Worm (Caenorhabditis elegans) whole organism, L1 larva: ENCODE measurements around the gene Y75B8A.18.
"Not testable (repeated sequence)": the region's sequence is repeated elsewhere in the genome, so short reads cannot be mapped to it uniquely, and the experiment has no call there.

Experiments
- F16B12.6 ChIP-seq: fragments of 150-350 bp; optimal IDR thresholded peaks from 2 replicates; lab custom pipeline; 2014; ENCODE audit warnings: missing biosample characterization, missing genetic modification characterization
- blmp-1 ChIP-seq: fragments of 150-350 bp; optimal IDR thresholded peaks from 2 replicates; lab custom pipeline; 2014; ENCODE audit warnings: missing biosample characterization, missing genetic modification characterization
- efl-1 ChIP-seq, 4 experiments: fragments of 150-350 bp; optimal IDR thresholded peaks in 3 of 4; peaks in 1 of 4; 1 replicate in 1 of 4; 2 replicates in 3 of 4; lab custom pipeline; 2014; ENCODE audit warnings: missing biosample characterization in 2 of 4, missing genetic modification characterization in 2 of 4, missing genetic modification reagents in 2 of 4
- grh-1 ChIP-seq: fragments of 200-800 bp; sonication (Bioruptor generic); IDR thresholded peaks from 2 replicates; pipeline ENCODE4 v1.3.6; 2022; ENCODE audit warnings: missing genetic modification reagents, missing genetic modification characterization, missing compliant biosample characterization
- hlh-17 ChIP-seq: fragments of 200-800 bp; sonication (Bioruptor generic); optimal IDR thresholded peaks from 2 replicates; lab custom pipeline; 2018; ENCODE audit warnings: missing genetic modification characterization, mild to moderate bottlenecking, missing compliant biosample characterization, moderate library complexity, borderline replicate concordance
- hpl-2 ChIP-seq: fragments of 150-350 bp; optimal IDR thresholded peaks from 2 replicates; lab custom pipeline; 2014; ENCODE audit warnings: missing biosample characterization, missing genetic modification reagents, missing genetic modification characterization
- lin-14 ChIP-seq: fragments of 200-800 bp; sonication (Bioruptor generic); optimal IDR thresholded peaks from 2 replicates; lab custom pipeline; 2018; ENCODE audit warnings: mild to moderate bottlenecking, missing genetic modification characterization, moderate library complexity, missing compliant biosample characterization
- lin-35 ChIP-seq, 2 experiments: fragments of 150-350 bp; optimal IDR thresholded peaks; 2 replicates each; lab custom pipeline; 2014; ENCODE audit warnings: missing biosample characterization in 2 of 2, missing genetic modification characterization in 2 of 2, missing genetic modification reagents in 2 of 2
- mab-9 ChIP-seq: fragments of 200-800 bp; sonication (Bioruptor generic); IDR thresholded peaks from 2 replicates; pipeline ENCODE4 v1.3.6; 2022; ENCODE audit warnings: missing genetic modification reagents, missing genetic modification characterization, missing compliant biosample characterization
- mdl-1 ChIP-seq, 2 experiments: fragments of 150-350 bp; optimal IDR thresholded peaks; 2 replicates each; lab custom pipeline; 2014 to 2017; ENCODE audit warnings: missing biosample characterization in 2 of 2, missing genetic modification characterization in 2 of 2, inconsistent platforms in 1 of 2
- mep-1 ChIP-seq: fragments of 150-350 bp; optimal IDR thresholded peaks from 2 replicates; lab custom pipeline; 2014; ENCODE audit warnings: missing biosample characterization, missing genetic modification characterization
- nhr-19 ChIP-seq: fragments of 200-800 bp; sonication (Bioruptor generic); conservative IDR thresholded peaks from 2 replicates; pipeline ENCODE4 v1.3.6; 2022; ENCODE audit warnings: missing genetic modification characterization, missing compliant biosample characterization
- nhr-20 ChIP-seq: sonication (generic microtip); optimal IDR thresholded peaks from 2 replicates; lab custom pipeline; 2016; ENCODE audit warnings: mild to moderate bottlenecking, missing genetic modification characterization, missing compliant biosample characterization
- nhr-237 ChIP-seq: fragments of 150-350 bp; optimal IDR thresholded peaks from 2 replicates; lab custom pipeline; 2014; ENCODE audit warnings: missing biosample characterization, missing genetic modification characterization
- nhr-71 ChIP-seq: sonication (generic microtip); optimal IDR thresholded peaks from 2 replicates; lab custom pipeline; 2016; ENCODE audit warnings: mild to moderate bottlenecking, missing genetic modification characterization, moderate library complexity, missing compliant biosample characterization
- nhr-77 ChIP-seq: fragments of 150-350 bp; optimal IDR thresholded peaks from 2 replicates; lab custom pipeline; 2014; ENCODE audit warnings: missing biosample characterization, missing genetic modification characterization
- nhr-85 ChIP-seq: sonication (generic microtip); peaks from one replicate; lab custom pipeline; 2016; ENCODE audit warnings: missing genetic modification characterization, inconsistent platforms, missing compliant biosample characterization
- nhr-90 ChIP-seq: sonication (generic microtip); optimal IDR thresholded peaks from 2 replicates; lab custom pipeline; 2016; ENCODE audit warnings: mild to moderate bottlenecking, missing genetic modification characterization, missing compliant biosample characterization; ENCODE audit not compliant: poor library complexity
- rnt-1 ChIP-seq: sonication (generic microtip); optimal IDR thresholded peaks from 2 replicates; lab custom pipeline; 2016; ENCODE audit warnings: mild to moderate bottlenecking, missing genetic modification characterization, moderate library complexity, missing compliant biosample characterization
- snu-23 ChIP-seq: sonication (generic microtip); optimal IDR thresholded peaks from 2 replicates; lab custom pipeline; 2016; ENCODE audit warnings: missing genetic modification characterization, missing compliant biosample characterization
- swsn-7 ChIP-seq: sonication (generic microtip); optimal IDR thresholded peaks from 2 replicates; lab custom pipeline; 2016; ENCODE audit warnings: missing genetic modification characterization, missing compliant biosample characterization
- tbx-2 ChIP-seq: sonication (generic microtip); optimal IDR thresholded peaks from 2 replicates; lab custom pipeline; 2016; ENCODE audit warnings: missing genetic modification characterization, missing compliant biosample characterization
- tlp-1 ChIP-seq: fragments of 150-350 bp; optimal IDR thresholded peaks from 2 replicates; lab custom pipeline; 2014; ENCODE audit warnings: missing biosample characterization, missing genetic modification characterization
- unc-30 ChIP-seq: sonication (generic microtip); optimal IDR thresholded peaks from 2 replicates; lab custom pipeline; 2017; ENCODE audit warnings: missing biosample characterization, missing genetic modification characterization

Gene Y75B8A.18

DNA sequence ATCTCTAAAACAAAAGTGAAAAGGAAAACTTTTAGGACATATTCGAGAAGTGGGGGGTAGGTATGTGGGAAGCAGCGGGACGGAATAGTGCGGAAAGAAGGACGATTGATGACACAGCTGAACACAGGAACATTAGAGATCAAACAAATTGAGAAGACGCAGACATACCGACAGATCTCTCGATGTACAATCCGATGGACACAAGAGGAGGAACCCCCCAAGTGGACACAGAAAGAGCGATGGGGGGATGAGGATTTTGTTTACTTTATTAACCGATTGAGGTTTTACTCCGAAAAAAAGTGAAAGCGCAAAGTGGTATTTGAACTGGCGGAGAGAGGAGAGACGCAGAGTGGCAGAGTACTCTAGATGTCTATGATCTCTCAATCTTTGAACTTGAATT lies 47.9 kb downstream of the Y75B8A.18 start:
- TF ChIP-seq nhr-237 (tag; lab: Kevin White, UChicago) (no peak), efl-1 (optimal IDR thresholded peaks at IDR 0.05; lab: Kevin White, UChicago) (peak in 1 of 2 experiments; percentile 34), efl-1 (GFP tag; optimal IDR thresholded peaks at IDR 0.05 in 1 of 2; lab: Kevin White, UChicago) (peak in 1 of 2 experiments; percentile 86), F16B12.6 (tag; lab: Kevin White, UChicago) (no peak), lin-35 (GFP tag; optimal IDR thresholded peaks at IDR 0.05; lab: Kevin White, UChicago) (peak in 1 of 2 experiments; percentile 14), lin-14 (peak; percentile 84), mab-9 (GFP tag; lab: Robert Waterston, UW) (no peak), tlp-1 (tag; lab: Kevin White, UChicago) (no peak), blmp-1 (tag; lab: Kevin White, UChicago) (peak; percentile 88), mep-1 (peak; percentile 51), nhr-90 (tag; lab: Kevin White, UChicago) (peak; percentile 21), swsn-7 (tag; lab: Kevin White, UChicago) (peak; percentile 15), unc-30 (tag; lab: Kevin White, UChicago) (no peak), tbx-2 (tag; lab: Kevin White, UChicago) (peak; percentile 5), nhr-85 (tag; lab: Kevin White, UChicago) (peak; percentile 84), mdl-1 (tag; optimal IDR thresholded peaks at IDR 0.05; lab: Kevin White, UChicago) (peak in 1 of 2 experiments; percentile 3), hlh-17 (GFP tag; lab: Kevin White, UChicago) (no peak), nhr-19 (GFP tag; lab: Robert Waterston, UW) (peak; percentile 33), nhr-20 (peak; percentile 32), grh-1 (GFP tag; lab: Robert Waterston, UW) (0 out of 2 replicates have a peak, but pooled peaks have one; percentile 20), rnt-1 (tag; lab: Kevin White, UChicago) (no peak), snu-23 (GFP tag; lab: Kevin White, UChicago) (peak; percentile 27), nhr-77 (tag; lab: Kevin White, UChicago) (peak; percentile 52)

DNA sequence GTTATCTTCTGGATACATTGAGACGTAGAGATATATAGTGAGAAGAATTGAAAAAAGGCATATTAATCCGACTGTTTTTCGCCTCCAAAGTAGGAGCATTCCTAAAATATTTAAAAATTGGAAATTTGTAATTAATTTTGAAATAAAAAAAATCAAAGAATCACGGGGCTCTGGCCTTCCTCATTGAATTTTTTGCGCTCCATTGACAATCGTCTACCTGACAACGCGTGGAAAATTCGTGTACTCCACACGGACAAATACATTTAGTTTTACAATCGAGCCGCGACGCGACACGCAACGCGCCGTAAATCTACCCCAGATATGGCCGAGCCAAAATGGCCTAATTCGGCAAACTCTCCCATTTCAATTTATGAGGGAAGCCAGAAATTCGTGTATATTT lies 48.9 kb downstream of the Y75B8A.18 start, which contains the start of gene gly-11:
TSS of gene gly-11 (minus strand) at position 101 of the 400 bp plus-strand sequence.
- TF ChIP-seq hpl-2 (GFP tag; lab: Kevin White, UChicago); nhr-77 (tag; lab: Kevin White, UChicago); nhr-71 (tag; lab: Kevin White, UChicago): not testable (repeated sequence)
